Worm (Caenorhabditis elegans) whole organism, L4 larva: ENCODE measurements around the gene B0496.1.

Experiments used
- F10B5.3 ChIP-seq: sonication (generic microtip); optimal IDR thresholded peaks from 2 replicates; lab custom pipeline; 2016; ENCODE audit warnings: mild to moderate bottlenecking, missing genetic modification characterization, missing compliant biosample characterization
- F26F4.8 ChIP-seq: fragments of 200-800 bp; sonication (Bioruptor generic); conservative IDR thresholded peaks from 2 replicates; pipeline ENCODE4 v1.3.6; 2022; ENCODE audit warnings: missing genetic modification characterization, missing compliant biosample characterization
- F37D6.2 ChIP-seq: sonication (generic microtip); optimal IDR thresholded peaks from 2 replicates; lab custom pipeline; 2016; ENCODE audit warnings: mild to moderate bottlenecking, missing genetic modification characterization, missing compliant biosample characterization
- F44E2.7 ChIP-seq: fragments of 200-800 bp; sonication (Bioruptor generic); IDR thresholded peaks from 2 replicates; pipeline ENCODE4 v2.1.2; 2022; ENCODE audit warnings: missing genetic modification characterization, missing compliant biosample characterization
- T20F7.1 ChIP-seq: fragments of 200-800 bp; sonication (Bioruptor generic); optimal IDR thresholded peaks from 2 replicates; lab custom pipeline; 2018; ENCODE audit warnings: mild to moderate bottlenecking, missing genetic modification characterization, missing compliant biosample characterization
- T26A8.4 ChIP-seq: fragments of 200-800 bp; sonication (Bioruptor generic); IDR thresholded peaks from 2 replicates; pipeline ENCODE4 v1.3.6; 2022; ENCODE audit warnings: missing genetic modification characterization, missing compliant biosample characterization
- arid-1 ChIP-seq: fragments of 200-800 bp; sonication (Bioruptor generic); conservative IDR thresholded peaks from 2 replicates; pipeline ENCODE4 v1.3.6; 2022; ENCODE audit warnings: missing genetic modification reagents, missing genetic modification characterization, missing compliant biosample characterization
- attf-4 ChIP-seq: sonication (generic microtip); optimal IDR thresholded peaks from 3 replicates; lab custom pipeline; 2017; ENCODE audit warnings: missing biosample characterization, missing genetic modification characterization
- ceh-20 ChIP-seq: fragments of 200-800 bp; sonication (Bioruptor generic); IDR thresholded peaks from 2 replicates; pipeline ENCODE4 v1.3.6; 2022; ENCODE audit warnings: missing genetic modification reagents, missing genetic modification characterization, missing compliant biosample characterization
- ceh-32 ChIP-seq: sonication (generic microtip); optimal IDR thresholded peaks from 2 replicates; lab custom pipeline; 2016; ENCODE audit warnings: mild to moderate bottlenecking, missing genetic modification characterization, missing compliant biosample characterization; ENCODE audit not compliant: poor library complexity
- ces-1 ChIP-seq: fragments of 150-350 bp; sonication (generic microtip); optimal IDR thresholded peaks from 4 replicates; lab custom pipeline; 2014; ENCODE audit warnings: missing biosample characterization, missing genetic modification reagents, missing genetic modification characterization
- ctbp-1 ChIP-seq: fragments of 200-800 bp; sonication (Bioruptor generic); IDR thresholded peaks from 2 replicates; pipeline ENCODE4 v1.3.6; 2022; ENCODE audit warnings: missing genetic modification reagents, missing genetic modification characterization, missing compliant biosample characterization
- daf-12 ChIP-seq: fragments of 150-350 bp; optimal IDR thresholded peaks from 2 replicates; lab custom pipeline; 2014; ENCODE audit warnings: missing biosample characterization, missing genetic modification reagents, missing genetic modification characterization
- daf-8 ChIP-seq: fragments of 200-800 bp; sonication (Bioruptor generic); IDR thresholded peaks from 2 replicates; pipeline ENCODE4 v1.3.6; 2022; ENCODE audit warnings: missing genetic modification characterization, missing compliant biosample characterization
- dmd-9 ChIP-seq: fragments of 200-800 bp; sonication (Bioruptor generic); IDR thresholded peaks from 2 replicates; pipeline ENCODE4 v1.3.6; 2022; ENCODE audit warnings: missing genetic modification reagents, missing genetic modification characterization, missing compliant biosample characterization
- fos-1 ChIP-seq: fragments of 150-350 bp; optimal IDR thresholded peaks from 2 replicates; lab custom pipeline; 2014; ENCODE audit warnings: missing biosample characterization, missing genetic modification characterization
- gei-8 ChIP-seq: fragments of 200-800 bp; sonication (Bioruptor generic); optimal IDR thresholded peaks from 2 replicates; lab custom pipeline; 2018; ENCODE audit warnings: mild to moderate bottlenecking, missing genetic modification characterization, missing compliant biosample characterization
- lim-7 ChIP-seq: fragments of 200-800 bp; sonication (Bioruptor generic); IDR thresholded peaks from 2 replicates; pipeline ENCODE4 v1.3.6; 2022; ENCODE audit warnings: missing genetic modification characterization, missing compliant biosample characterization
- lin-38 ChIP-seq: fragments of 200-800 bp; sonication (Bioruptor generic); IDR thresholded peaks from 2 replicates; pipeline ENCODE4 v1.3.6; 2022; ENCODE audit warnings: missing genetic modification reagents, missing genetic modification characterization, missing compliant biosample characterization
- lin-39 ChIP-seq: fragments of 150-350 bp; optimal IDR thresholded peaks from 2 replicates; lab custom pipeline; 2014; ENCODE audit warnings: missing biosample characterization, missing genetic modification reagents, missing genetic modification characterization
- mdl-1 ChIP-seq, 2 experiments: fragments of 150-350 bp in 1 of 2; sonication (generic microtip) in 1 of 2; optimal IDR thresholded peaks; 2 replicates each; lab custom pipeline; 2014 to 2017; ENCODE audit warnings: missing biosample characterization in 2 of 2, missing genetic modification characterization in 2 of 2
- mep-1 ChIP-seq: fragments of 150-350 bp; sonication (generic microtip); optimal IDR thresholded peaks from 3 replicates; lab custom pipeline; 2014; ENCODE audit warnings: missing biosample characterization, missing genetic modification characterization
- nhr-10 ChIP-seq: fragments of 150-350 bp; optimal IDR thresholded peaks from 2 replicates; lab custom pipeline; 2014; ENCODE audit warnings: missing biosample characterization, missing genetic modification characterization
- nhr-11 ChIP-seq: fragments of 150-350 bp; optimal IDR thresholded peaks from 2 replicates; lab custom pipeline; 2014; ENCODE audit warnings: missing biosample characterization, missing genetic modification characterization
- nhr-25 ChIP-seq: sonication (generic microtip); optimal IDR thresholded peaks from 2 replicates; lab custom pipeline; 2017; ENCODE audit warnings: missing genetic modification characterization, mild to moderate bottlenecking, missing compliant biosample characterization, antibody characterized with exemption, moderate library complexity, borderline replicate concordance; ENCODE audit not compliant: insufficient read depth
- nhr-6 ChIP-seq: fragments of 150-350 bp; optimal IDR thresholded peaks from 2 replicates; lab custom pipeline; 2014; ENCODE audit warnings: missing biosample characterization, missing genetic modification characterization
- nhr-77 ChIP-seq: fragments of 150-350 bp; optimal IDR thresholded peaks from 2 replicates; lab custom pipeline; 2014; ENCODE audit warnings: missing biosample characterization, missing genetic modification characterization
- php-3 ChIP-seq: fragments of 200-800 bp; sonication (Bioruptor generic); IDR thresholded peaks from 2 replicates; pipeline ENCODE4 v1.3.6; 2022; ENCODE audit warnings: missing genetic modification reagents, missing genetic modification characterization, missing compliant biosample characterization
- pqm-1 ChIP-seq: sonication (generic microtip); optimal IDR thresholded peaks from 2 replicates; lab custom pipeline; 2017; ENCODE audit warnings: missing biosample characterization, missing genetic modification characterization
- spr-1 ChIP-seq: sonication (generic microtip); optimal IDR thresholded peaks from 2 replicates; lab custom pipeline; 2016; ENCODE audit warnings: mild to moderate bottlenecking, missing genetic modification characterization, missing compliant biosample characterization
- unc-39 ChIP-seq: sonication (generic microtip); optimal IDR thresholded peaks from 2 replicates; lab custom pipeline; 2017; ENCODE audit warnings: missing biosample characterization, missing genetic modification characterization
- unc-62 ChIP-seq, 3 experiments: fragments of 150-350 bp in 1 of 3; sonication (generic microtip); optimal IDR thresholded peaks in 2 of 3; peaks in 1 of 3; 1 replicate in 1 of 3; 2 replicates in 2 of 3; lab custom pipeline; 2014 to 2017; ENCODE audit warnings: missing biosample characterization in 3 of 3, missing genetic modification characterization in 3 of 3, missing genetic modification reagents in 3 of 3, missing genotype in 1 of 3
- zfp-2 ChIP-seq: sonication (generic microtip); optimal IDR thresholded peaks from 2 replicates; lab custom pipeline; 2016; ENCODE audit warnings: mild to moderate bottlenecking, missing genetic modification characterization, missing compliant biosample characterization
- zip-11 ChIP-seq: fragments of 200-800 bp; sonication (Bioruptor generic); IDR thresholded peaks from 2 replicates; pipeline ENCODE4 v1.3.6; 2022; ENCODE audit warnings: missing genetic modification characterization, missing compliant biosample characterization
- ztf-11 ChIP-seq: fragments of 150-350 bp; optimal IDR thresholded peaks from 2 replicates; lab custom pipeline; 2014; ENCODE audit warnings: missing biosample characterization, missing genetic modification characterization

The B0496.1 gene

ce11 chrIV:7445236-7445635 is 859 bp upstream of the B0496.1 start, which contains the start of gene valv-1:
valv-1 (minus strand) TSS chrIV:7445336.
- TF ChIP-seq unc-62 (GFP tag; optimal IDR thresholded peaks at IDR 0.05 in 1 of 2; lab: Kevin White, UChicago) (peak in 1 of 2 experiments; percentile 51), unc-62 (tag; optimal IDR thresholded peaks at IDR 0.05; lab: Kevin White, UChicago) (no peak), mep-1 (no peak)

DNA sequence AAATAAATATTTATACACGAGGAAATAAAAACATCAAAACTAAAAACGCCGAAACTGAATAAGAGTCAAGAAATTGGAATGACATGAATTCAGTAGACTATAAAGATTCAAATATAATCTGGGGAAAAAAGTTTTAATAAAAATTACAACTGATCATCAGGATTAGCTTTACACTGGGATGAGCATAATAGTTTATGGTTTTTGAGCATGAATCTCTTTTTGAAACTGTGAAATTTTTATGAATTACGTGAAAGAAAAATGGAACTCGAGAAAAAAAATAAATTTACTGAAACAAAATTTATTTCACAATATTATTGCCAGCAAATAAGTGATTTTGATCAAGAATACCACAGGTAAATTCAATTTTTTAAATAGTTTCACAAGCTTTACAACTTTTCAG is 1.5 kb downstream of the B0496.1 start, which contains the start of gene B0496.2:
Gene B0496.2, plus strand, starts transcription at position 301 of the 400 bp plus-strand sequence.
- TF ChIP-seq lin-38 (GFP tag; lab: Robert Waterston, UW) (no peak), unc-39 (no peak), ceh-20 (GFP tag; lab: Robert Waterston, UW) (no peak), pqm-1 (tag; lab: Kevin White, UChicago) (no peak), nhr-10 (tag; lab: Kevin White, UChicago) (no peak), lim-7 (GFP tag; lab: Robert Waterston, UW) (no peak), mdl-1 (tag; optimal IDR thresholded peaks at IDR 0.05; lab: Kevin White, UChicago) (no peak), T26A8.4 (GFP tag; lab: Robert Waterston, UW) (no peak), nhr-11 (no peak), zfp-2 (tag; lab: Kevin White, UChicago) (no peak), F26F4.8 (no peak)
- TF ChIP-seq, all 104 proteins: peak for 0

- TF ChIP-seq php-3 (0 out of 2 replicates have a peak, but pooled peaks have one; percentile 26), pqm-1 (tag; lab: Kevin White, UChicago) (no peak), ztf-11 (tag; lab: Kevin White, UChicago) (no peak), dmd-9 (no peak)
Observed at ce11 chrIV:7451345-7451744, 5.2 kb downstream of the B0496.1 start, which contains the start of gene tes-1. tes-1 (minus strand) TSS chrIV:7451445.

DNA sequence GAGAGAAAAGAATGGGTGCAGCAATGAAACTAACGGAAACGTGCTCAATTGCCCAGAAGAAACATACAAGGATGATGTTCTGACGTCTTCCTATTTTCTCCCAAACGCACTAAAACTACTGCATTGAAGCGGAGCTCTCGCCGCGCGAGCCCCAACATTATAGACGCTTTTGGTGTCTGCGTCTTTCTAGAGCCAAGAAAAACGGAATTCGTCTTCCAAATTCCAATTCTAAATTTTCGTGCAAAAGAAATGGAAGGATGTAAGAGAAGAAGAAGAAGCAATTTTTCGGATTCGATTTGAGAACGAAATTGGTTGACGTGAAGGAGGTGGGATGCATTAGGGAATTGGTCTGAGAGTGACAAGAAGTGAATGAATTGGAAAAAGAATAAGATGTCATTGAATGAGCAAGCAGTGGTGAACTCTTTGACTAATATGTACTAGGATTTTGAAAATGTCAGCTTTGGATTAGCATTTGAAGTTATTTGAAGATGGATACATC is 7.6 kb downstream of the B0496.1 start:
- TF ChIP-seq lin-39 (tag; lab: Kevin White, UChicago) (no peak), ces-1 (GFP tag; lab: Kevin White, UChicago) (peak; percentile 3), F37D6.2 (tag; lab: Kevin White, UChicago) (no peak), ctbp-1 (GFP tag; lab: Robert Waterston, UW) (0 out of 2 replicates have a peak, but pooled peaks have one; percentile 12), dmd-9 (no peak), nhr-25 (tag; lab: Kevin White, UChicago) (no peak), unc-62 (GFP tag; optimal IDR thresholded peaks at IDR 0.05 in 1 of 2; lab: Kevin White, UChicago) (peak in 1 of 2 experiments; percentile 93), unc-62 (tag; optimal IDR thresholded peaks at IDR 0.05; lab: Kevin White, UChicago) (no peak), T20F7.1 (GFP tag; lab: Kevin White, UChicago) (no peak), daf-8 (GFP tag; lab: Robert Waterston, UW) (no peak)
- TF ChIP-seq, all 104 proteins: peak for 3

- no peak for TF ChIP-seq nhr-6 (tag; lab: Kevin White, UChicago)
- TF ChIP-seq unc-62 (GFP tag; optimal IDR thresholded peaks at IDR 0.05 in 1 of 2; lab: Kevin White, UChicago) = peak in 1 of 2 experiments; percentile 92
- no peak for TF ChIP-seq unc-62 (tag; optimal IDR thresholded peaks at IDR 0.05; lab: Kevin White, UChicago)
Observed at ce11 chrIV:7454890-7455289, 8.8 kb downstream of the B0496.1 start.

ce11 chrIV:7456225-7456624 is 10.1 kb downstream of the B0496.1 start, which contains the start of gene F13B6.1:
F13B6.1 (plus strand) TSS chrIV:7456525.
- TF ChIP-seq fos-1 (tag; lab: Kevin White, UChicago) (no peak), daf-8 (GFP tag; lab: Robert Waterston, UW) (no peak), gei-8 (GFP tag; lab: Kevin White, UChicago) (no peak), F44E2.7 (GFP tag; lab: Robert Waterston, UW) (no peak), zfp-2 (tag; lab: Kevin White, UChicago) (no peak), ceh-32 (no peak), nhr-77 (tag; lab: Kevin White, UChicago) (no peak), daf-12 (tag; lab: Kevin White, UChicago) (no peak), attf-4 (tag; lab: Kevin White, UChicago) (no peak), spr-1 (tag; lab: Kevin White, UChicago) (no peak), arid-1 (GFP tag; lab: Robert Waterston, UW) (no peak), F10B5.3 (tag; lab: Kevin White, UChicago) (no peak), zip-11 (GFP tag; lab: Robert Waterston, UW) (no peak)
